Worm (Caenorhabditis elegans): ENCODE data around the gene ccm-2.

Gene ccm-2

ce11 chrIV:1896145-1896544, 61.7 kb downstream of the ccm-2 start:
- TF ChIP-seq ceh-83 (GFP tag; optimal IDR thresholded peaks at IDR 0.05) (peak; percentile 35), unc-39 (tag; optimal IDR thresholded peaks at IDR 0.05) (no peak), lin-32 (GFP tag; optimal IDR thresholded peaks at IDR 0.05) (no peak), elt-3 (tag; optimal IDR thresholded peaks at IDR 0.05) (no peak), mls-2 (tag; optimal IDR thresholded peaks at IDR 0.05) (peak; percentile 65), unc-62 (GFP tag; optimal IDR thresholded peaks at IDR 0.05) (no peak), pha-4 (tag; optimal IDR thresholded peaks at IDR 0.05) (no peak), ztf-11 (tag; optimal IDR thresholded peaks at IDR 0.05) (no peak), ceh-43 (GFP tag; optimal IDR thresholded peaks at IDR 0.05) (peak; percentile 73), sptf-1 (tag; optimal IDR thresholded peaks at IDR 0.05) (peak; percentile 59), mep-1 (tag; optimal IDR thresholded peaks at IDR 0.05) (no peak), mab-5 (tag; optimal IDR thresholded peaks at IDR 0.05) (no peak), nhr-28 (tag; optimal IDR thresholded peaks at IDR 0.05) (no peak), cnd-1 (tag; optimal IDR thresholded peaks at IDR 0.05) (no peak), ham-2 (GFP tag; optimal IDR thresholded peaks at IDR 0.05) (peak; percentile 66), nhr-12 (tag; optimal IDR thresholded peaks at IDR 0.05) (no peak), elt-1 (tag; optimal IDR thresholded peaks at IDR 0.05; ENCODE audit: borderline replicate concordance, insufficient read depth) (peak; percentile 16), lsy-2 (tag; optimal IDR thresholded peaks at IDR 0.05) (no peak), unc-120 (tag; optimal IDR thresholded peaks at IDR 0.05; ENCODE audit: poor library complexity, severe bottlenecking) (no peak), M03D4.4 (tag; optimal IDR thresholded peaks at IDR 0.05) (peak; percentile 16), drap-1 (GFP tag; optimal IDR thresholded peaks at IDR 0.05) (no peak), tbx-8 (GFP tag; optimal IDR thresholded peaks at IDR 0.05) (no peak), lin-13 (tag; optimal IDR thresholded peaks at IDR 0.05) (no peak), nhr-76 (tag; optimal IDR thresholded peaks at IDR 0.05) (no peak), nhr-237 (tag; optimal IDR thresholded peaks at IDR 0.05) (no peak), ceh-39 (tag; optimal IDR thresholded peaks at IDR 0.05) (no peak), bed-3 (GFP tag; optimal IDR thresholded peaks at IDR 0.05) (no peak), ces-1 (GFP tag; optimal IDR thresholded peaks at IDR 0.05) (peak; percentile 12), flh-1 (GFP tag; optimal IDR thresholded peaks at IDR 0.05) (no peak), snpc-4 (tag; optimal IDR thresholded peaks at IDR 0.05) (no peak), nhr-2 (tag; optimal IDR thresholded peaks at IDR 0.05) (peak; percentile 70), blmp-1 (tag; optimal IDR thresholded peaks at IDR 0.05) (no peak), zip-8 (tag; optimal IDR thresholded peaks at IDR 0.05) (no peak), hlh-1 (tag; optimal IDR thresholded peaks at IDR 0.05) (no peak), sem-2 (GFP tag; optimal IDR thresholded peaks at IDR 0.05) (no peak)

Data from whole organism, mixed stage, embryonic.